Worm (Caenorhabditis elegans): Measurements from ENCODE around the gene clec-191.

- TF ChIP-seq irx-1 (tag; optimal IDR thresholded peaks at IDR 0.05) (no peak), mef-2 (tag; optimal IDR thresholded peaks at IDR 0.05) (no peak), unc-62 (GFP tag; optimal IDR thresholded peaks at IDR 0.05) (no peak), pqm-1 (tag; optimal IDR thresholded peaks at IDR 0.05) (no peak), isw-1 (GFP tag; IDR thresholded peaks at IDR 0.05) (no peak), ama-1 (optimal IDR thresholded peaks at IDR 0.05) (no peak), lin-15B (tag; optimal IDR thresholded peaks at IDR 0.05) (no peak), hlh-17 (GFP tag; optimal IDR thresholded peaks at IDR 0.05; ENCODE audit: borderline replicate concordance) (no peak), ets-5 (GFP tag; IDR thresholded peaks at IDR 0.05) (no peak), egl-13 (tag; optimal IDR thresholded peaks at IDR 0.05) (no peak), nhr-77 (tag; optimal IDR thresholded peaks at IDR 0.05) (no peak), aly-2 (tag; optimal IDR thresholded peaks at IDR 0.05) (no peak), sptf-1 (tag; optimal IDR thresholded peaks at IDR 0.05) (no peak)
Observed at ce11 chrIV:16310103-16310502, 29.6 kb upstream of the clec-191 start.
